Worm (Caenorhabditis elegans) whole organism, midembryonic: ENCODE measurements around the gene F35D2.3.

ENCODE experiments used
- T22C8.4 ChIP-seq: fragments of 200-800 bp; sonication (Bioruptor generic); IDR thresholded peaks from 2 replicates; pipeline ENCODE4 v1.3.6; 2022; ENCODE audit warnings: missing genetic modification characterization, missing compliant biosample characterization
- cog-1 ChIP-seq: sonication (generic microtip); optimal IDR thresholded peaks from 2 replicates; lab custom pipeline; 2016; ENCODE audit warnings: missing genetic modification characterization, missing compliant biosample characterization
- flt-1 ChIP-seq: fragments of 200-800 bp; sonication (Bioruptor generic); IDR thresholded peaks from 2 replicates; pipeline ENCODE4 v1.3.6; 2022; ENCODE audit warnings: missing genetic modification characterization, missing compliant biosample characterization
- klf-2 ChIP-seq: fragments of 200-800 bp; sonication (Bioruptor generic); conservative IDR thresholded peaks from 2 replicates; pipeline ENCODE4 v1.3.6; 2022; ENCODE audit warnings: missing genetic modification reagents, missing genetic modification characterization, missing compliant biosample characterization
- med-1 ChIP-seq: sonication (generic microtip); optimal IDR thresholded peaks from 2 replicates; lab custom pipeline; 2017; ENCODE audit warnings: missing genetic modification characterization, mild to moderate bottlenecking, missing compliant biosample characterization, antibody characterized with exemption, missing genetic modification reagents; ENCODE audit not compliant: insufficient read depth
- ref-1 ChIP-seq: fragments of 200-800 bp; sonication (Bioruptor generic); conservative IDR thresholded peaks from 2 replicates; pipeline ENCODE4 v1.3.6; 2022; ENCODE audit warnings: missing genetic modification reagents, missing genetic modification characterization, missing compliant biosample characterization
- tab-1 ChIP-seq: fragments of 200-800 bp; sonication (Bioruptor generic); IDR thresholded peaks from 2 replicates; pipeline ENCODE4 v1.3.6; 2022; ENCODE audit warnings: missing genetic modification characterization, missing compliant biosample characterization
- ztf-23 ChIP-seq: fragments of 200-800 bp; sonication (Bioruptor generic); IDR thresholded peaks from 2 replicates; pipeline ENCODE4 v1.3.6; 2022; ENCODE audit warnings: missing genetic modification reagents, missing genetic modification characterization, missing compliant biosample characterization
- ztf-29 ChIP-seq: fragments of 200-800 bp; sonication (Bioruptor generic); IDR thresholded peaks from 2 replicates; pipeline ENCODE4 v1.3.6; 2022; ENCODE audit warnings: missing genetic modification reagents, missing genetic modification characterization, missing compliant biosample characterization

ce11 chrII:7605306-7605705 lies 34.9 kb downstream of the F35D2.3 start, which contains the start of gene osm-8:
- TF ChIP-seq klf-2 (GFP tag; lab: Robert Waterston, UW) (no peak), ztf-29 (GFP tag; lab: Robert Waterston, UW) (no peak), ztf-23 (GFP tag; lab: Robert Waterston, UW) (no peak), tab-1 (GFP tag; lab: Robert Waterston, UW) (no peak), ref-1 (GFP tag; lab: Robert Waterston, UW) (no peak), flt-1 (no peak), cog-1 (no peak), med-1 (GFP tag; lab: Kevin White, UChicago) (no peak), T22C8.4 (GFP tag; lab: Robert Waterston, UW) (no peak)
